Worm (Caenorhabditis elegans) whole organism, L4/young adult: ENCODE data around the gene srh-67.

Experiments used
- W03F9.2 ChIP-seq: fragments of 150-350 bp; optimal IDR thresholded peaks from 2 replicates; lab custom pipeline; 2014; ENCODE audit warnings: missing biosample characterization, missing genetic modification characterization
- dao-5 ChIP-seq: sonication (generic microtip); optimal IDR thresholded peaks from 2 replicates; lab custom pipeline; 2016; ENCODE audit warnings: missing genotype, missing genetic modification characterization, moderate library complexity, missing compliant biosample characterization
- him-1 ChIP-seq: sonication (generic microtip); optimal IDR thresholded peaks from 2 replicates; lab custom pipeline; 2016; ENCODE audit warnings: missing genotype, missing genetic modification reagents, missing genetic modification characterization, missing compliant biosample characterization

DNA sequence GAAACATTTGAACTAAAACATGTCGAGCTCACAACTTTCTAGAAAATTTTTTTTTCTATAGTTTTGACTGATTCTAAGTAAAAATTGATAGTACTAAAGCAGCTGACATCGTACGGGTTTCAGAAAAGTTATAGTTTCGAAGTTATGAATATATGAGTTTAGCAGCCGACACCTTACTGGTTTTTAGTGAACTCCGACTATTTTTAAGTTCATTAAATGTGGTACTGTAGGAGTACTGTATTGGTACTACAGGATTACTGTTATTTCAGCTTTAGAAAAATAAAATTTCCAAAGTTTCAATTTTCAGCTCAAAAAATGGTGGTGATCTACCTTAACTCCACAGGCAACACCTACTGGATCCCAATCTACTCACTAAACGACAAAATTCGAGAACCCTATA is 43.2 kb upstream of the srh-67 start, which contains the start of gene sre-37:
- TF ChIP-seq dao-5 (no peak), him-1 (no peak), W03F9.2 (tag; lab: Kevin White, UChicago) (no peak)
